Fruit fly (Drosophila melanogaster): Measurements from ENCODE around the gene PGRP-LE.

Gene PGRP-LE

dm6 chrX:15803764-15804563, at the start of gene PGRP-LE, which contains the start of gene sd:
Gene PGRP-LE (minus strand): TSS chrX:15803880.
Gene sd (plus strand): TSS chrX:15804370.
- TF ChIP-seq Dll (optimal IDR thresholded peaks at IDR 0.05) (no peak), CG8478 (optimal IDR thresholded peaks at IDR 0.05) (no peak), EcR (GFP tag; optimal IDR thresholded peaks at IDR 0.05) (no peak), psq (optimal IDR thresholded peaks at IDR 0.05) (no peak), pan (optimal IDR thresholded peaks at IDR 0.05) (no peak), usp (GFP tag; optimal IDR thresholded peaks at IDR 0.05) (no peak)

- TF ChIP-seq pan (optimal IDR thresholded peaks at IDR 0.05) (no peak), Dll (optimal IDR thresholded peaks at IDR 0.05) (no peak), usp (GFP tag; optimal IDR thresholded peaks at IDR 0.05) (no peak), EcR (GFP tag; optimal IDR thresholded peaks at IDR 0.05) (no peak), CG8478 (optimal IDR thresholded peaks at IDR 0.05) (no peak), psq (optimal IDR thresholded peaks at IDR 0.05) (no peak)
Observed at dm6 chrX:15852815-15853542, 49.3 kb upstream of the PGRP-LE start, which contains the start of the genes UBL3 and CG15914. Gene UBL3 (minus strand): TSS chrX:15853175. Gene CG15914 (plus strand): TSS chrX:15853421.

- TF ChIP-seq EcR (GFP tag; optimal IDR thresholded peaks at IDR 0.05) (no peak), Dll (optimal IDR thresholded peaks at IDR 0.05) (no peak), usp (GFP tag; optimal IDR thresholded peaks at IDR 0.05) (no peak), CG8478 (optimal IDR thresholded peaks at IDR 0.05) (no peak), psq (optimal IDR thresholded peaks at IDR 0.05) (no peak), pan (optimal IDR thresholded peaks at IDR 0.05) (no peak)
Observed at dm6 chrX:15849021-15849420, 45.3 kb upstream of the PGRP-LE start, which contains the start of gene sun. Gene sun (minus strand): TSS chrX:15849258.

dm6 chrX:15844139-15844538, 40.5 kb upstream of the PGRP-LE start, which contains the start of the genes ArgRS and CG8578:
Gene ArgRS (minus strand): TSS chrX:15844145.
Gene CG8578 (plus strand): TSS chrX:15844476.
- TF ChIP-seq usp (GFP tag; optimal IDR thresholded peaks at IDR 0.05) (no peak), CG8478 (optimal IDR thresholded peaks at IDR 0.05) (no peak), EcR (GFP tag; optimal IDR thresholded peaks at IDR 0.05) (no peak), pan (optimal IDR thresholded peaks at IDR 0.05) (no peak)

- TF ChIP-seq pan (optimal IDR thresholded peaks at IDR 0.05) (no peak), Dll (optimal IDR thresholded peaks at IDR 0.05) (no peak), EcR (GFP tag; optimal IDR thresholded peaks at IDR 0.05) (no peak), CG8478 (optimal IDR thresholded peaks at IDR 0.05) (no peak), usp (GFP tag; optimal IDR thresholded peaks at IDR 0.05) (no peak), psq (optimal IDR thresholded peaks at IDR 0.05) (no peak)
Observed at dm6 chrX:15841346-15841745, 37.7 kb upstream of the PGRP-LE start.

- TF ChIP-seq EcR (GFP tag; optimal IDR thresholded peaks at IDR 0.05) (no peak), pan (optimal IDR thresholded peaks at IDR 0.05) (no peak), psq (optimal IDR thresholded peaks at IDR 0.05) (no peak)
Observed at dm6 chrX:15840003-15840402, 36.3 kb upstream of the PGRP-LE start.

- TF ChIP-seq CG8478 (optimal IDR thresholded peaks at IDR 0.05) (no peak), psq (optimal IDR thresholded peaks at IDR 0.05) (no peak), EcR (GFP tag; optimal IDR thresholded peaks at IDR 0.05) (no peak), Dll (optimal IDR thresholded peaks at IDR 0.05) (no peak), pan (optimal IDR thresholded peaks at IDR 0.05) (no peak), usp (GFP tag; optimal IDR thresholded peaks at IDR 0.05) (no peak)
Observed at dm6 chrX:15837530-15837929, 33.9 kb upstream of the PGRP-LE start, which contains the start of gene CG8565. Gene CG8565 (plus strand): TSS chrX:15837830.

- no peak for TF ChIP-seq EcR (GFP tag; optimal IDR thresholded peaks at IDR 0.05)
- TF ChIP-seq usp (GFP tag; optimal IDR thresholded peaks at IDR 0.05), result no peak
- no peak for TF ChIP-seq psq (optimal IDR thresholded peaks at IDR 0.05)
- no peak for TF ChIP-seq pan (optimal IDR thresholded peaks at IDR 0.05)
- no peak for TF ChIP-seq Dll (optimal IDR thresholded peaks at IDR 0.05)
- no peak for TF ChIP-seq CG8478 (optimal IDR thresholded peaks at IDR 0.05)
Observed at dm6 chrX:15835393-15835792, 31.7 kb upstream of the PGRP-LE start, which contains the start of gene Chc. Gene Chc (minus strand): TSS chrX:15835490.

- no peak for TF ChIP-seq pan (optimal IDR thresholded peaks at IDR 0.05)
- TF ChIP-seq CG8478 (optimal IDR thresholded peaks at IDR 0.05), result no peak
- no peak for TF ChIP-seq psq (optimal IDR thresholded peaks at IDR 0.05)
- TF ChIP-seq Dll (optimal IDR thresholded peaks at IDR 0.05), result no peak
- TF ChIP-seq usp (GFP tag; optimal IDR thresholded peaks at IDR 0.05), result no peak
- TF ChIP-seq EcR (GFP tag; optimal IDR thresholded peaks at IDR 0.05), result no peak
Observed at dm6 chrX:15834594-15835236, 31.0 kb upstream of the PGRP-LE start.

- TF ChIP-seq psq (optimal IDR thresholded peaks at IDR 0.05) (no peak), pan (optimal IDR thresholded peaks at IDR 0.05) (no peak), EcR (GFP tag; optimal IDR thresholded peaks at IDR 0.05) (no peak), usp (GFP tag; optimal IDR thresholded peaks at IDR 0.05) (no peak), Dll (optimal IDR thresholded peaks at IDR 0.05) (no peak), CG8478 (optimal IDR thresholded peaks at IDR 0.05) (no peak)
Observed at dm6 chrX:15833957-15834356, 30.3 kb upstream of the PGRP-LE start.

- no peak for TF ChIP-seq EcR (GFP tag; optimal IDR thresholded peaks at IDR 0.05)
- no peak for TF ChIP-seq usp (GFP tag; optimal IDR thresholded peaks at IDR 0.05)
- TF ChIP-seq Dll (optimal IDR thresholded peaks at IDR 0.05), result no peak
- no peak for TF ChIP-seq pan (optimal IDR thresholded peaks at IDR 0.05)
- no peak for TF ChIP-seq CG8478 (optimal IDR thresholded peaks at IDR 0.05)
- TF ChIP-seq psq (optimal IDR thresholded peaks at IDR 0.05), result no peak
Observed at dm6 chrX:15822363-15822762, 18.7 kb upstream of the PGRP-LE start.
